Worm (Caenorhabditis elegans) whole organism, L4 larva: ENCODE measurements around the gene oac-15.

Source experiments
- F26F4.8 ChIP-seq: fragments of 200-800 bp; sonication (Bioruptor generic); conservative IDR thresholded peaks from 2 replicates; pipeline ENCODE4 v1.3.6; 2022; ENCODE audit warnings: missing genetic modification characterization, missing compliant biosample characterization
- F44E2.7 ChIP-seq: fragments of 200-800 bp; sonication (Bioruptor generic); IDR thresholded peaks from 2 replicates; pipeline ENCODE4 v2.1.2; 2022; ENCODE audit warnings: missing genetic modification characterization, missing compliant biosample characterization
- T26A8.4 ChIP-seq: fragments of 200-800 bp; sonication (Bioruptor generic); IDR thresholded peaks from 2 replicates; pipeline ENCODE4 v1.3.6; 2022; ENCODE audit warnings: missing genetic modification characterization, missing compliant biosample characterization
- ZK337.2 ChIP-seq: fragments of 200-800 bp; sonication (Bioruptor generic); IDR thresholded peaks from 2 replicates; pipeline ENCODE4 v1.3.6; 2022; ENCODE audit warnings: missing genetic modification reagents, missing genetic modification characterization, missing compliant biosample characterization
- ZK546.5 ChIP-seq, 2 experiments: sonication (generic microtip); optimal IDR thresholded peaks; 2 replicates each; lab custom pipeline; 2017; ENCODE audit warnings: missing biosample characterization in 2 of 2, missing genetic modification characterization in 2 of 2
- ceh-32 ChIP-seq: sonication (generic microtip); optimal IDR thresholded peaks from 2 replicates; lab custom pipeline; 2016; ENCODE audit warnings: mild to moderate bottlenecking, missing genetic modification characterization, missing compliant biosample characterization; ENCODE audit not compliant: poor library complexity
- ces-1 ChIP-seq: fragments of 150-350 bp; sonication (generic microtip); optimal IDR thresholded peaks from 4 replicates; lab custom pipeline; 2014; ENCODE audit warnings: missing biosample characterization, missing genetic modification reagents, missing genetic modification characterization
- daf-12 ChIP-seq: fragments of 150-350 bp; optimal IDR thresholded peaks from 2 replicates; lab custom pipeline; 2014; ENCODE audit warnings: missing biosample characterization, missing genetic modification reagents, missing genetic modification characterization
- daf-16 ChIP-seq, 3 experiments: sonication (generic microtip); optimal IDR thresholded peaks; 2 replicates each; lab custom pipeline; 2016 to 2017; ENCODE audit warnings: missing genetic modification characterization in 3 of 3, missing genetic modification reagents in 3 of 3, mild to moderate bottlenecking in 2 of 3, missing compliant biosample characterization in 2 of 3, missing biosample characterization in 1 of 3, moderate library complexity in 1 of 3
- daf-8 ChIP-seq: fragments of 200-800 bp; sonication (Bioruptor generic); IDR thresholded peaks from 2 replicates; pipeline ENCODE4 v1.3.6; 2022; ENCODE audit warnings: missing genetic modification characterization, missing compliant biosample characterization
- dmd-6 ChIP-seq: fragments of 200-800 bp; sonication (Bioruptor generic); IDR thresholded peaks from 2 replicates; pipeline ENCODE4 v1.3.6; 2022; ENCODE audit warnings: missing genetic modification reagents, missing genetic modification characterization, missing compliant biosample characterization
- dve-1 ChIP-seq: sonication (generic microtip); optimal IDR thresholded peaks from 2 replicates; lab custom pipeline; 2017; ENCODE audit warnings: antibody characterized with exemption, mild to moderate bottlenecking, missing genetic modification characterization, missing compliant biosample characterization; ENCODE audit not compliant: insufficient read depth
- fos-1 ChIP-seq: fragments of 150-350 bp; optimal IDR thresholded peaks from 2 replicates; lab custom pipeline; 2014; ENCODE audit warnings: missing biosample characterization, missing genetic modification characterization
- gei-8 ChIP-seq: fragments of 200-800 bp; sonication (Bioruptor generic); optimal IDR thresholded peaks from 2 replicates; lab custom pipeline; 2018; ENCODE audit warnings: mild to moderate bottlenecking, missing genetic modification characterization, missing compliant biosample characterization
- hlh-11 ChIP-seq: fragments of 200-800 bp; sonication (Bioruptor generic); optimal IDR thresholded peaks from 2 replicates; lab custom pipeline; 2018; ENCODE audit warnings: mild to moderate bottlenecking, missing genetic modification characterization, missing compliant biosample characterization
- jun-1 ChIP-seq: fragments of 150-350 bp; optimal IDR thresholded peaks from 2 replicates; lab custom pipeline; 2014; ENCODE audit warnings: missing biosample characterization, missing genetic modification reagents, missing genetic modification characterization
- lin-15B ChIP-seq: fragments of 150-350 bp; sonication (generic microtip); optimal IDR thresholded peaks from 3 replicates; lab custom pipeline; 2014; ENCODE audit warnings: missing biosample characterization, missing genetic modification characterization
- lin-29 ChIP-seq: fragments of 200-800 bp; sonication (Bioruptor generic); IDR thresholded peaks from 2 replicates; pipeline ENCODE4 v1.3.6; 2022; ENCODE audit warnings: missing genetic modification reagents, missing genetic modification characterization, missing compliant biosample characterization
- lin-38 ChIP-seq: fragments of 200-800 bp; sonication (Bioruptor generic); IDR thresholded peaks from 2 replicates; pipeline ENCODE4 v1.3.6; 2022; ENCODE audit warnings: missing genetic modification reagents, missing genetic modification characterization, missing compliant biosample characterization
- lin-39 ChIP-seq: fragments of 150-350 bp; optimal IDR thresholded peaks from 2 replicates; lab custom pipeline; 2014; ENCODE audit warnings: missing biosample characterization, missing genetic modification reagents, missing genetic modification characterization
- nhr-11 ChIP-seq: fragments of 150-350 bp; optimal IDR thresholded peaks from 2 replicates; lab custom pipeline; 2014; ENCODE audit warnings: missing biosample characterization, missing genetic modification characterization
- nhr-25 ChIP-seq: sonication (generic microtip); optimal IDR thresholded peaks from 2 replicates; lab custom pipeline; 2017; ENCODE audit warnings: missing genetic modification characterization, mild to moderate bottlenecking, missing compliant biosample characterization, antibody characterized with exemption, moderate library complexity, borderline replicate concordance; ENCODE audit not compliant: insufficient read depth
- nhr-28 ChIP-seq: fragments of 150-350 bp; optimal IDR thresholded peaks from 2 replicates; lab custom pipeline; 2014; ENCODE audit warnings: missing biosample characterization, missing genetic modification characterization
- nhr-42 ChIP-seq: fragments of 200-800 bp; sonication (Bioruptor generic); IDR thresholded peaks from 2 replicates; pipeline ENCODE4 v1.3.6; 2022; ENCODE audit warnings: missing genetic modification characterization, missing compliant biosample characterization
- nhr-48 ChIP-seq: sonication (generic microtip); optimal IDR thresholded peaks from 2 replicates; lab custom pipeline; 2016; ENCODE audit warnings: mild to moderate bottlenecking, missing genetic modification characterization, missing compliant biosample characterization
- nhr-6 ChIP-seq: fragments of 150-350 bp; optimal IDR thresholded peaks from 2 replicates; lab custom pipeline; 2014; ENCODE audit warnings: missing biosample characterization, missing genetic modification characterization
- pha-4 ChIP-seq, 2 experiments: fragments of 150-350 bp in 1 of 2; fragments of 200-800 bp in 1 of 2; sonication (Bioruptor generic) in 1 of 2; IDR thresholded peaks in 1 of 2; optimal IDR thresholded peaks in 1 of 2; 2 replicates each; pipeline versions ENCODE4 v1.3.6 to Lab custom; 2014 to 2022; ENCODE audit warnings: missing genetic modification characterization in 2 of 2, missing genetic modification reagents in 2 of 2, missing biosample characterization in 1 of 2, missing compliant biosample characterization in 1 of 2
- php-3 ChIP-seq: fragments of 200-800 bp; sonication (Bioruptor generic); IDR thresholded peaks from 2 replicates; pipeline ENCODE4 v1.3.6; 2022; ENCODE audit warnings: missing genetic modification reagents, missing genetic modification characterization, missing compliant biosample characterization
- pqm-1 ChIP-seq: sonication (generic microtip); optimal IDR thresholded peaks from 2 replicates; lab custom pipeline; 2017; ENCODE audit warnings: missing biosample characterization, missing genetic modification characterization
- saeg-2 ChIP-seq: fragments of 200-800 bp; sonication (Bioruptor generic); IDR thresholded peaks from 2 replicates; pipeline ENCODE4 v1.3.6; 2022; ENCODE audit warnings: missing genetic modification reagents, missing genetic modification characterization, missing compliant biosample characterization
- sdz-12 ChIP-seq: fragments of 200-800 bp; sonication (Bioruptor generic); optimal IDR thresholded peaks from 2 replicates; lab custom pipeline; 2018; ENCODE audit warnings: mild to moderate bottlenecking, missing genetic modification characterization, missing compliant biosample characterization
- set-16 ChIP-seq: fragments of 200-800 bp; sonication (Bioruptor generic); IDR thresholded peaks from 2 replicates; pipeline ENCODE4 v1.3.6; 2022; ENCODE audit warnings: missing genetic modification reagents, missing genetic modification characterization, missing compliant biosample characterization
- skn-1 ChIP-seq: fragments of 150-350 bp; optimal IDR thresholded peaks from 2 replicates; lab custom pipeline; 2014; ENCODE audit warnings: missing biosample characterization, missing genetic modification characterization
- spr-3 ChIP-seq: fragments of 200-800 bp; sonication (Bioruptor generic); optimal IDR thresholded peaks from 2 replicates; lab custom pipeline; 2018; ENCODE audit warnings: mild to moderate bottlenecking, missing genetic modification characterization, missing compliant biosample characterization
- tag-97 ChIP-seq: fragments of 200-800 bp; sonication (Bioruptor generic); IDR thresholded peaks from 2 replicates; pipeline ENCODE4 v1.3.6; 2022; ENCODE audit warnings: missing genetic modification characterization, missing compliant biosample characterization
- tra-1 ChIP-seq: fragments of 200-800 bp; sonication (Bioruptor generic); IDR thresholded peaks from 2 replicates; pipeline ENCODE4 v1.3.6; 2022; ENCODE audit warnings: missing genetic modification reagents, missing genetic modification characterization, missing compliant biosample characterization
- unc-130 ChIP-seq: sonication (generic microtip); optimal IDR thresholded peaks from 2 replicates; lab custom pipeline; 2016; ENCODE audit warnings: missing genetic modification reagents, missing genetic modification characterization, missing compliant biosample characterization
- unc-39 ChIP-seq: sonication (generic microtip); optimal IDR thresholded peaks from 2 replicates; lab custom pipeline; 2017; ENCODE audit warnings: missing biosample characterization, missing genetic modification characterization
- unc-62 ChIP-seq, 3 experiments: fragments of 150-350 bp in 1 of 3; sonication (generic microtip); optimal IDR thresholded peaks in 2 of 3; peaks in 1 of 3; 1 replicate in 1 of 3; 2 replicates in 2 of 3; lab custom pipeline; 2014 to 2017; ENCODE audit warnings: missing biosample characterization in 3 of 3, missing genetic modification characterization in 3 of 3, missing genetic modification reagents in 3 of 3, missing genotype in 1 of 3
- vab-7 ChIP-seq: fragments of 200-800 bp; sonication (Bioruptor generic); IDR thresholded peaks from 2 replicates; pipeline ENCODE4 v1.3.6; 2022; ENCODE audit warnings: missing genetic modification reagents, missing genetic modification characterization, missing compliant biosample characterization
- zag-1 ChIP-seq: fragments of 150-350 bp; optimal IDR thresholded peaks from 2 replicates; lab custom pipeline; 2014; ENCODE audit warnings: missing biosample characterization, missing genetic modification characterization
- zip-11 ChIP-seq: fragments of 200-800 bp; sonication (Bioruptor generic); IDR thresholded peaks from 2 replicates; pipeline ENCODE4 v1.3.6; 2022; ENCODE audit warnings: missing genetic modification characterization, missing compliant biosample characterization
- ztf-11 ChIP-seq: fragments of 150-350 bp; optimal IDR thresholded peaks from 2 replicates; lab custom pipeline; 2014; ENCODE audit warnings: missing biosample characterization, missing genetic modification characterization

oac-15 gene

DNA sequence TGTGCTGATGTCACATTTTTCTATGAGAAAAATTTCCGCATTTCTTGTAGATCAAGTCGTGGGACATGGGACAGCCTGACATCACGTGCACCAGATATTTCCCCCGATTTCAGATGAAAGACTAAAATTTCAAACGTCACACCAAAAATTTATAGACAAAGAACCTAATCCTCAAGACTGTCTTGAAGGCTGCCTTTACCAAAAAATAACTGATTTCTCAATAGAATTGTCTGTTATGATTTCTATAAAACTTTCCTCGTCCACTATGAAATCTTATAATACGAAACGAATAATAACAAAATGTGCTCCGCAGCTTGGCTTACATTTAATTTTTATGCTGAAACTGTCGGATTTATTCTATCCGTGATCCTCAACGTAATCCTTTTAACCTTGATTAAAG lies 29.4 kb downstream of the oac-15 start, which contains the start of gene str-106:
Gene str-106 (plus strand): TSS at position 301 of the 400 bp plus-strand sequence.
- TF ChIP-seq dve-1 (tag; lab: Kevin White, UChicago) = no peak
- no peak for TF ChIP-seq pha-4 (GFP tag; IDR thresholded peaks at IDR 0.05; lab: Robert Waterston, UW)
- no peak for TF ChIP-seq pha-4 (tag; optimal IDR thresholded peaks at IDR 0.05; lab: Kevin White, UChicago)
- TF ChIP-seq nhr-6 = no peak
- TF ChIP-seq T26A8.4 (GFP tag; lab: Robert Waterston, UW) = no peak
- no peak for TF ChIP-seq gei-8
- no peak for TF ChIP-seq hlh-11 (tag; lab: Kevin White, UChicago)
- no peak for TF ChIP-seq jun-1 (tag; lab: Kevin White, UChicago)
- no peak for TF ChIP-seq ztf-11 (tag; lab: Kevin White, UChicago)
- TF ChIP-seq ces-1 (GFP tag; lab: Kevin White, UChicago) = no peak
- no peak for TF ChIP-seq daf-8 (GFP tag; lab: Robert Waterston, UW)
- no peak for TF ChIP-seq nhr-28 (tag; lab: Kevin White, UChicago)
- no peak for TF ChIP-seq F26F4.8 (GFP tag; lab: Robert Waterston, UW)
- TF ChIP-seq F44E2.7 (GFP tag; lab: Robert Waterston, UW) = no peak
- TF ChIP-seq ZK337.2 (GFP tag; lab: Robert Waterston, UW) = no peak
- no peak for TF ChIP-seq daf-12 (tag; lab: Kevin White, UChicago)
- TF ChIP-seq dmd-6 (GFP tag; lab: Robert Waterston, UW) = no peak
- TF ChIP-seq lin-39 (tag; lab: Kevin White, UChicago) = no peak
- TF ChIP-seq set-16 (GFP tag; lab: Robert Waterston, UW) = no peak
- no peak for TF ChIP-seq sdz-12
- TF ChIP-seq zag-1 (tag; lab: Kevin White, UChicago) = no peak
- TF ChIP-seq, all 104 proteins: peak for 0

ce11 chrV:16175757-16176156 lies 34.0 kb downstream of the oac-15 start, which contains the start of gene cyp-33D1:
Gene cyp-33D1, minus strand, starts transcription at chrV:16175857.
- TF ChIP-seq unc-39 (no peak), saeg-2 (GFP tag; lab: Robert Waterston, UW) (no peak), fos-1 (tag; lab: Kevin White, UChicago) (no peak), vab-7 (GFP tag; lab: Robert Waterston, UW) (no peak), ceh-32 (tag; lab: Kevin White, UChicago) (no peak), zip-11 (GFP tag; lab: Robert Waterston, UW) (no peak), ztf-11 (tag; lab: Kevin White, UChicago) (no peak), lin-29 (GFP tag; lab: Robert Waterston, UW) (no peak), lin-39 (tag; lab: Kevin White, UChicago) (no peak), nhr-42 (GFP tag; lab: Robert Waterston, UW) (no peak), nhr-11 (tag; lab: Kevin White, UChicago) (no peak), dmd-6 (GFP tag; lab: Robert Waterston, UW) (no peak), skn-1 (tag; lab: Kevin White, UChicago) (no peak), tra-1 (GFP tag; lab: Robert Waterston, UW) (no peak), nhr-25 (tag; lab: Kevin White, UChicago) (no peak), unc-62 (GFP tag; optimal IDR thresholded peaks at IDR 0.05 in 1 of 2; lab: Kevin White, UChicago) (no peak), unc-62 (tag; optimal IDR thresholded peaks at IDR 0.05; lab: Kevin White, UChicago) (no peak)

DNA sequence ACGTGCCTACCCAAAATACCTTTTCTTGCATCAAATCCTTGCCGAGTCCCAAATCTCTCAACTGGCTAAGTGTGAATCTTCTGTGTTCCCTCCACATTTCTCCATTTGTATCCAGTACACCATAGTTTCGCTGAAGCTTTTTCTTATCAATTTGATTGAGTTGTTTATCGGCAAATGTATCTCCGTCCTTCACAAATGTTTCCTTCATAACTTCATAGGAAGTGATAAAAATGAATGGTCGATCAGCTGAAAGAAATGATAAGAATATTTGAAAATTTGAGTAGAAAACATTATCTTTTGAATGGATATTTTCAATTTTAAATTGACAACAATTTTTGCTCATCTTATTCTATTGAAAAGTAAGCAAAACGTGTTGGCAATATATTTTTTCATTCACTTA lies 34.5 kb downstream of the oac-15 start:
- TF ChIP-seq php-3 (GFP tag; lab: Robert Waterston, UW) = peak; percentile 44; the same call in 1 of the 2 replicates
- TF ChIP-seq unc-62 (GFP tag; optimal IDR thresholded peaks at IDR 0.05 in 1 of 2; lab: Kevin White, UChicago) = no peak
- TF ChIP-seq unc-62 (tag; optimal IDR thresholded peaks at IDR 0.05; lab: Kevin White, UChicago) = no peak
- TF ChIP-seq lin-15B (tag; lab: Kevin White, UChicago) = no peak
- no peak for TF ChIP-seq nhr-48 (tag; lab: Kevin White, UChicago)
- no peak for TF ChIP-seq tag-97
- TF ChIP-seq nhr-28 (tag; lab: Kevin White, UChicago) = peak; percentile 58
- no peak for TF ChIP-seq lin-38 (GFP tag; lab: Robert Waterston, UW)
- no peak for TF ChIP-seq spr-3 (GFP tag; lab: Kevin White, UChicago)
- TF ChIP-seq unc-130 = no peak
- no peak for TF ChIP-seq ZK546.5 (tag; optimal IDR thresholded peaks at IDR 0.05; lab: Kevin White, UChicago)
- peak; percentile 59 for TF ChIP-seq pqm-1 (tag; lab: Kevin White, UChicago)
- no peak for TF ChIP-seq daf-16 (GFP tag; optimal IDR thresholded peaks at IDR 0.05; lab: Kevin White, UChicago)
- TF ChIP-seq daf-16 (tag; optimal IDR thresholded peaks at IDR 0.05; lab: Kevin White, UChicago) = peak; percentile 77
